Fruit fly (Drosophila melanogaster): Measurements from ENCODE around the gene Grl65a.

Gene Grl65a

dm6 chr3L:6706723-6707591 is 39.3 kb upstream of the Grl65a start:
- TF ChIP-seq abd-A (tag; optimal IDR thresholded peaks at IDR 0.05), result peak; percentile 0
- peak; percentile 4 for TF ChIP-seq Sox100B (GFP tag; optimal IDR thresholded peaks at IDR 0.05)
- peak; percentile 34; the same call in 1 of the 2 replicates for TF ChIP-seq ranshi (GFP tag; IDR thresholded peaks at IDR 0.05)
- TF ChIP-seq esg (GFP tag; conservative IDR thresholded peaks at IDR 0.05), result peak; percentile 11; the same call in 1 of the 2 replicates
- peak; percentile 42 for TF ChIP-seq CG4328 (GFP tag; optimal IDR thresholded peaks at IDR 0.05)
- TF ChIP-seq CG10462 (GFP tag; optimal IDR thresholded peaks at IDR 0.05), result no peak
- peak; percentile 13 for TF ChIP-seq Oli (tag; optimal IDR thresholded peaks at IDR 0.05)
- TF ChIP-seq crol (GFP tag; IDR thresholded peaks at IDR 0.05), result 0 out of 2 replicates have a peak, but pooled peaks have one; percentile 19
- TF ChIP-seq CG17912 (GFP tag; optimal IDR thresholded peaks at IDR 0.05), result no peak
- peak; percentile 39; the same call in 2 of the 3 replicates for TF ChIP-seq row (GFP tag; IDR thresholded peaks at IDR 0.05)
- no peak for TF ChIP-seq pita (GFP tag; optimal IDR thresholded peaks at IDR 0.05)
- TF ChIP-seq cwo (GFP tag; optimal IDR thresholded peaks at IDR 0.05), result peak; percentile 10
- peak; percentile 30 for TF ChIP-seq Fer3 (tag; optimal IDR thresholded peaks at IDR 0.05)
- TF ChIP-seq shn (GFP tag; optimal IDR thresholded peaks at IDR 0.05), result no peak
- TF ChIP-seq CG11504 (tag; optimal IDR thresholded peaks at IDR 0.05), result peak; percentile 51
- no peak for TF ChIP-seq wor (GFP tag; IDR thresholded peaks at IDR 0.05)
- TF ChIP-seq Asciz (GFP tag; optimal IDR thresholded peaks at IDR 0.05), result peak; percentile 16
- TF ChIP-seq phol (tag; optimal IDR thresholded peaks at IDR 0.05), result peak; percentile 33
- TF ChIP-seq Meics (GFP tag; optimal IDR thresholded peaks at IDR 0.05), result peak; percentile 21
- TF ChIP-seq Dbx (GFP tag; IDR thresholded peaks at IDR 0.05), result 0 out of 3 replicates have a peak, but pooled peaks have one; percentile 13
- peak in 1 of 2 experiments; percentile 15 for TF ChIP-seq eve (GFP tag; optimal IDR thresholded peaks at IDR 0.05)
- TF ChIP-seq CG12769 (tag; optimal IDR thresholded peaks at IDR 0.05), result peak; percentile 71
- peak; percentile 8 for TF ChIP-seq pho (GFP tag; optimal IDR thresholded peaks at IDR 0.05)
- no peak for TF ChIP-seq D19B (GFP tag; optimal IDR thresholded peaks at IDR 0.05)
- peak; percentile 53 for TF ChIP-seq Sox102F (GFP tag; optimal IDR thresholded peaks at IDR 0.05)
- no peak for TF ChIP-seq CG9876 (GFP tag; optimal IDR thresholded peaks at IDR 0.05)
- TF ChIP-seq Mrtf (GFP tag; IDR thresholded peaks at IDR 0.05), result no peak
- peak; percentile 32 for TF ChIP-seq CG7839 (tag; optimal IDR thresholded peaks at IDR 0.05)
- TF ChIP-seq sug (tag; optimal IDR thresholded peaks at IDR 0.05), result peak; percentile 11
- TF ChIP-seq Hr51 (GFP tag; optimal IDR thresholded peaks at IDR 0.05), result peak in 1 of 2 experiments; percentile 43
- TF ChIP-seq Hr3 (GFP tag; optimal IDR thresholded peaks at IDR 0.05), result no peak
- peak; percentile 26; the same call in 1 of the 2 replicates for TF ChIP-seq Ptx1 (GFP tag; IDR thresholded peaks at IDR 0.05)
- no peak for TF ChIP-seq ara (GFP tag; IDR thresholded peaks at IDR 0.05)
- 0 out of 2 replicates have a peak, but pooled peaks have one; percentile 12 for TF ChIP-seq CG32532 (GFP tag; IDR thresholded peaks at IDR 0.05)
- no peak for TF ChIP-seq jing (GFP tag; optimal IDR thresholded peaks at IDR 0.05)
- 0 out of 4 replicates have a peak, but pooled peaks have one; percentile 42 for TF ChIP-seq chinmo (GFP tag; IDR thresholded peaks at IDR 0.05; ENCODE audit: partially characterized antibody)
- TF ChIP-seq Nf-YC (tag; optimal IDR thresholded peaks at IDR 0.05), result no peak
- TF ChIP-seq sens (GFP tag), result peak; percentile 47
- TF ChIP-seq CG2120 (GFP tag; optimal IDR thresholded peaks at IDR 0.05), result peak; percentile 42
- TF ChIP-seq ftz-f1 (GFP tag; optimal IDR thresholded peaks at IDR 0.05), result peak; percentile 81
- TF ChIP-seq ssp (GFP tag; IDR thresholded peaks at IDR 0.05), result no peak
- no peak for TF ChIP-seq prd (optimal IDR thresholded peaks at IDR 0.05)
- TF ChIP-seq prd (GFP tag; IDR thresholded peaks at IDR 0.05), result no peak
- peak; percentile 30 for TF ChIP-seq NfI (GFP tag; optimal IDR thresholded peaks at IDR 0.05)
- peak; percentile 34 for TF ChIP-seq grau (tag; optimal IDR thresholded peaks at IDR 0.05)
- no peak for TF ChIP-seq CG5245 (GFP tag; optimal IDR thresholded peaks at IDR 0.05)
- TF ChIP-seq CG17359 (tag; optimal IDR thresholded peaks at IDR 0.05), result peak; percentile 20
- TF ChIP-seq sc (optimal IDR thresholded peaks at IDR 0.05), result no peak
- TF ChIP-seq sc (GFP tag; optimal IDR thresholded peaks at IDR 0.05), result no peak
